Worm (Caenorhabditis elegans): ENCODE data around the gene nphp-2.

ce11 chrV:1848590-1848989 is 47.0 kb upstream of the nphp-2 start:
- no peak for TF ChIP-seq jun-1 (tag; optimal IDR thresholded peaks at IDR 0.05)
- no peak for TF ChIP-seq fkh-2 (tag; optimal IDR thresholded peaks at IDR 0.05)
- TF ChIP-seq lin-15B (tag; optimal IDR thresholded peaks at IDR 0.05) = no peak
- no peak for TF ChIP-seq lin-39 (tag; optimal IDR thresholded peaks at IDR 0.05)
- no peak for TF ChIP-seq mdl-1 (tag; optimal IDR thresholded peaks at IDR 0.05)
- TF ChIP-seq egl-27 (tag; optimal IDR thresholded peaks at IDR 0.05) = no peak
